Worm (Caenorhabditis elegans): ENCODE data around the gene nra-3.

DNA sequence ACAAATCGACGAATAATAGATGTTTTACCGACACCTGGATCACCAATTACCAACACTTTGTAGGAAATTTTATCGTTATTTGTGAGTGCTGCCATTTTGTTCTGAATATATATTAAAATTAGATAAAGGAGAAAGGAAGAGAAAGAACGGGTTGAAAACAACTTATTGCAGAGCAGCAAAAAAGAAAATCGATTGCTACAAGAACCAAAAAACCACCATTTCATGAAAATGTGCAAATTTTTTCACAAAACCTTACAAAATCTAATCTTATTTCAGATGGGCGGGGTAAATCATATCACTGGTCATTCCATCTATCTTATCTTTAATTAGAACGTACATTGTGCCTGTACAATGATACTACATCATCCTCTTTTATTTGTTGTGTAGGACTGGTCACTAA is 49.1 kb downstream of the nra-3 start, which contains the start of gene glo-1:
- TF ChIP-seq ZK546.5 (tag; optimal IDR thresholded peaks at IDR 0.05) (no peak), nhr-77 (tag; optimal IDR thresholded peaks at IDR 0.05) (no peak), R02D3.7 (tag; optimal IDR thresholded peaks at IDR 0.05) (no peak), dmd-4 (tag; optimal IDR thresholded peaks at IDR 0.05) (no peak), mdl-1 (tag; optimal IDR thresholded peaks at IDR 0.05) (no peak), aly-2 (tag; optimal IDR thresholded peaks at IDR 0.05) (no peak), skn-1 (tag; optimal IDR thresholded peaks at IDR 0.05) (no peak)
